Fruit fly (Drosophila melanogaster) whole organism, embryonic: ENCODE measurements around the gene CG3902.
A peak's percentile ranks its signal among the peaks of the same experiment; 100 is the strongest.

Source experiments
- ATbp ChIP-seq: fragments of 200-800 bp; sonication (Bioruptor generic); optimal IDR thresholded peaks from 2 replicates; lab custom pipeline; 2017; ENCODE audit warnings: missing biosample characterization, mild to moderate bottlenecking, missing genetic modification characterization, missing genetic modification reagents
- BEAF-32 ChIP-seq: fragments of 200-800 bp; sonication (Bioruptor generic); optimal IDR thresholded peaks from 3 replicates; lab custom pipeline; 2017; ENCODE audit warnings: missing biosample characterization, missing genetic modification characterization, mild to moderate bottlenecking, moderate library complexity, missing genetic modification reagents
- CG10366 ChIP-seq: fragments of 200-800 bp; sonication (Bioruptor generic); IDR thresholded peaks from 2 replicates; pipeline ENCODE4 v1.3.6; 2022; ENCODE audit warnings: missing biosample characterization, missing genetic modification characterization
- CG10959 ChIP-seq: fragments of 200-800 bp; sonication (Bioruptor generic); IDR thresholded peaks from 2 replicates; pipeline ENCODE4 v1.3.6; 2022; ENCODE audit warnings: missing biosample characterization, missing genetic modification characterization
- CG11247 ChIP-seq: fragments of 200-800 bp; sonication (Bioruptor generic); IDR thresholded peaks from 2 replicates; pipeline ENCODE4 v1.3.6; 2022; ENCODE audit warnings: missing biosample characterization, missing genetic modification characterization
- CG14441 ChIP-seq: fragments of 200-800 bp; sonication (Bioruptor generic); IDR thresholded peaks from 2 replicates; pipeline ENCODE4 v1.3.6; 2022; ENCODE audit warnings: missing biosample characterization, missing genetic modification characterization
- CG1602 ChIP-seq: fragments of 200-800 bp; sonication (Bioruptor generic); optimal IDR thresholded peaks from 3 replicates; lab custom pipeline; 2016; ENCODE audit warnings: missing biosample characterization, missing genetic modification characterization
- CG17186 ChIP-seq: fragments of 200-800 bp; sonication (Bioruptor generic); optimal IDR thresholded peaks from 3 replicates; lab custom pipeline; 2017; ENCODE audit warnings: missing biosample characterization, missing genetic modification reagents, missing genetic modification characterization
- CG30020 ChIP-seq: fragments of 200-800 bp; optimal IDR thresholded peaks from 2 replicates; lab custom pipeline; 2019; ENCODE audit warnings: missing biosample characterization, mild to moderate bottlenecking, missing genetic modification characterization, moderate library complexity
- CG31224 ChIP-seq: fragments of 200-800 bp; sonication (Bioruptor generic); IDR thresholded peaks from 2 replicates; pipeline ENCODE4 v1.3.6; 2022; ENCODE audit warnings: missing biosample characterization, missing genetic modification characterization
- CG6791 ChIP-seq: fragments of 200-800 bp; sonication (Bioruptor generic); IDR thresholded peaks from 3 replicates; pipeline ENCODE4 v1.3.6; 2022; ENCODE audit warnings: missing biosample characterization, missing genetic modification characterization; ENCODE audit not compliant: partially characterized antibody
- CG7839 ChIP-seq: fragments of 200-800 bp; sonication (Bioruptor generic); optimal IDR thresholded peaks from 3 replicates; lab custom pipeline; 2018; ENCODE audit warnings: missing biosample characterization, mild to moderate bottlenecking, missing genetic modification characterization, moderate library complexity
- CG9797 ChIP-seq: fragments of 200-800 bp; sonication (Bioruptor generic); optimal IDR thresholded peaks from 3 replicates; lab custom pipeline; 2018; ENCODE audit warnings: missing biosample characterization, mild to moderate bottlenecking, missing genetic modification characterization
- D ChIP-seq, 2 experiments: fragments of 200-800 bp in 1 of 2; fragments of >200 bp in 1 of 2; sonication (Bioruptor generic) in 1 of 2; optimal IDR thresholded peaks; 2 replicates in 1 of 2; 3 replicates in 1 of 2; lab custom pipeline; 2017; ENCODE audit warnings: mild to moderate bottlenecking in 1 of 2, missing biosample characterization in 1 of 2, missing genetic modification characterization in 1 of 2, missing genetic modification reagents in 1 of 2
- D19A ChIP-seq: fragments of 200-800 bp; optimal IDR thresholded peaks from 3 replicates; lab custom pipeline; 2019; ENCODE audit warnings: missing biosample characterization, mild to moderate bottlenecking, missing genetic modification characterization, moderate library complexity
- D19B ChIP-seq: fragments of 200-800 bp; sonication (Bioruptor generic); optimal IDR thresholded peaks from 2 replicates; lab custom pipeline; 2017; ENCODE audit warnings: missing biosample characterization, mild to moderate bottlenecking, missing genetic modification characterization
- Dfd ChIP-seq, 2 experiments: fragments of >200 bp; optimal IDR thresholded peaks; 2 replicates each; lab custom pipeline; 2017; ENCODE audit warnings: missing biosample characterization in 2 of 2, missing genetic modification characterization in 2 of 2
- Elba2 ChIP-seq: fragments of 200-800 bp; sonication (Bioruptor generic); optimal IDR thresholded peaks from 3 replicates; lab custom pipeline; 2016; ENCODE audit warnings: missing biosample characterization, missing genetic modification characterization
- Hmr ChIP-seq: fragments of 200-800 bp; sonication (Bioruptor generic); optimal IDR thresholded peaks from 3 replicates; lab custom pipeline; 2017; ENCODE audit warnings: mild to moderate bottlenecking, missing biosample characterization, missing genetic modification reagents, missing genetic modification characterization
- Hr78 ChIP-seq, 2 experiments: fragments of 200-800 bp in 1 of 2; fragments of >200 bp in 1 of 2; sonication (Bioruptor generic) in 1 of 2; optimal IDR thresholded peaks; 2 replicates each; lab custom pipeline; 2017 to 2019; ENCODE audit warnings: missing biosample characterization in 2 of 2, missing genetic modification characterization in 2 of 2, mild to moderate bottlenecking in 1 of 2, moderate library complexity in 1 of 2
- MESR4 ChIP-seq: fragments of 200-800 bp; sonication (Bioruptor generic); optimal IDR thresholded peaks from 2 replicates; lab custom pipeline; 2018; ENCODE audit warnings: missing biosample characterization, mild to moderate bottlenecking, missing genetic modification characterization, moderate library complexity
- Max ChIP-seq: fragments of 200-800 bp; sonication (Bioruptor generic); optimal IDR thresholded peaks from 2 replicates; lab custom pipeline; 2016; ENCODE audit warnings: missing biosample characterization, mild to moderate bottlenecking, missing genetic modification characterization
- NK7.1 ChIP-seq: fragments of 200-800 bp; sonication (Bioruptor generic); optimal IDR thresholded peaks from 3 replicates; lab custom pipeline; 2016; ENCODE audit warnings: missing biosample characterization, missing genetic modification characterization
- Ptx1 ChIP-seq: fragments of 200-800 bp; sonication (Bioruptor generic); IDR thresholded peaks from 2 replicates; pipeline ENCODE4 v1.3.6; 2022; ENCODE audit warnings: missing biosample characterization, missing genetic modification characterization
- Xbp1 ChIP-seq: fragments of 200-800 bp; sonication (Bioruptor generic); optimal IDR thresholded peaks from 3 replicates; lab custom pipeline; 2016; ENCODE audit warnings: missing biosample characterization, mild to moderate bottlenecking, missing genetic modification characterization
- ap ChIP-seq: fragments of 200-800 bp; sonication (Bioruptor generic); IDR thresholded peaks from 2 replicates; pipeline ENCODE4 v1.3.6; 2022; ENCODE audit warnings: missing biosample characterization, missing genetic modification characterization
- cas ChIP-seq: fragments of 200-800 bp; sonication (Bioruptor generic); IDR thresholded peaks from 2 replicates; pipeline ENCODE4 v1.3.6; 2022; ENCODE audit warnings: missing biosample characterization, missing genetic modification characterization
- chif ChIP-seq, 2 experiments: fragments of 200-800 bp; sonication (Bioruptor generic); optimal IDR thresholded peaks; 3 replicates each; lab custom pipeline; 2016; ENCODE audit warnings: missing biosample characterization in 2 of 2, missing genetic modification characterization in 2 of 2
- crc ChIP-seq: fragments of 200-800 bp; sonication (Bioruptor generic); optimal IDR thresholded peaks from 2 replicates; lab custom pipeline; 2016; ENCODE audit warnings: missing biosample characterization, missing genetic modification characterization
- dysf ChIP-seq: fragments of 200-800 bp; sonication (Bioruptor generic); IDR thresholded peaks from 3 replicates; pipeline ENCODE4 v1.3.6; 2022; ENCODE audit warnings: missing biosample characterization, missing genetic modification characterization
- gcm2 ChIP-seq: fragments of 200-800 bp; sonication (Bioruptor generic); optimal IDR thresholded peaks from 2 replicates; lab custom pipeline; 2016; ENCODE audit warnings: missing biosample characterization, missing genetic modification characterization
- lilli ChIP-seq: fragments of 200-800 bp; sonication (Bioruptor generic); optimal IDR thresholded peaks from 3 replicates; lab custom pipeline; 2016; ENCODE audit warnings: missing biosample characterization, missing genetic modification characterization
- lov ChIP-seq, 2 experiments: fragments of 200-800 bp in 1 of 2; fragments of >200 bp in 1 of 2; sonication (Bioruptor generic) in 1 of 2; IDR thresholded peaks in 1 of 2; optimal IDR thresholded peaks in 1 of 2; 2 replicates in 1 of 2; 3 replicates in 1 of 2; pipeline versions ENCODE4 v1.3.6 to Lab custom; 2017 to 2022; ENCODE audit warnings: missing biosample characterization in 1 of 2, missing genetic modification characterization in 1 of 2
- nerfin-1 ChIP-seq: fragments of 200-800 bp; sonication (Bioruptor generic); optimal IDR thresholded peaks from 3 replicates; lab custom pipeline; 2019; ENCODE audit warnings: missing biosample characterization, mild to moderate bottlenecking, missing genetic modification characterization, moderate library complexity
- nmo ChIP-seq: fragments of 200-800 bp; sonication (Bioruptor generic); optimal IDR thresholded peaks from 2 replicates; lab custom pipeline; 2018; ENCODE audit warnings: missing biosample characterization, mild to moderate bottlenecking, missing genetic modification characterization, moderate library complexity
- odd ChIP-seq: fragments of 200-800 bp; sonication (Bioruptor generic); optimal IDR thresholded peaks from 2 replicates; lab custom pipeline; 2017; ENCODE audit warnings: missing biosample characterization, mild to moderate bottlenecking, missing genetic modification characterization
- pzg ChIP-seq: fragments of 200-800 bp; sonication (Bioruptor generic); optimal IDR thresholded peaks from 3 replicates; lab custom pipeline; 2018; ENCODE audit warnings: missing biosample characterization, mild to moderate bottlenecking, missing genetic modification characterization, moderate library complexity
- salm ChIP-seq: fragments of 200-800 bp; sonication (Bioruptor generic); optimal IDR thresholded peaks from 2 replicates; lab custom pipeline; 2018; ENCODE audit warnings: missing biosample characterization, mild to moderate bottlenecking, missing genetic modification characterization
- sc ChIP-seq, 3 experiments: fragments of >200 bp in 2 of 3; fragments of 200-800 bp in 1 of 3; sonication (Bioruptor generic) in 1 of 3; optimal IDR thresholded peaks; 2 replicates in 2 of 3; 3 replicates in 1 of 3; lab custom pipeline; 2017; ENCODE audit warnings: mild to moderate bottlenecking in 1 of 3, missing biosample characterization in 1 of 3, missing genetic modification characterization in 1 of 3, missing genetic modification reagents in 1 of 3
- sens-2 ChIP-seq: fragments of 200-800 bp; sonication (Bioruptor generic); IDR thresholded peaks from 2 replicates; pipeline ENCODE4 v1.3.6; 2022; ENCODE audit warnings: missing biosample characterization, missing genetic modification characterization
- seq ChIP-seq: fragments of 200-800 bp; sonication (Bioruptor generic); IDR thresholded peaks from 2 replicates; pipeline ENCODE4 v1.3.6; 2022; ENCODE audit warnings: missing biosample characterization, missing genetic modification characterization
- tup ChIP-seq: fragments of 200-800 bp; sonication (Bioruptor generic); optimal IDR thresholded peaks from 2 replicates; lab custom pipeline; 2016; ENCODE audit warnings: missing biosample characterization, mild to moderate bottlenecking, missing genetic modification characterization, moderate library complexity
- vvl ChIP-seq: fragments of 200-800 bp; sonication (Bioruptor generic); IDR thresholded peaks from 2 replicates; pipeline ENCODE4 v1.3.6; 2022; ENCODE audit warnings: missing biosample characterization, missing genetic modification characterization
- wek ChIP-seq: fragments of 200-800 bp; sonication (Bioruptor generic); optimal IDR thresholded peaks from 3 replicates; lab custom pipeline; 2018; ENCODE audit warnings: missing biosample characterization, mild to moderate bottlenecking, missing genetic modification characterization, moderate library complexity
- zen ChIP-seq: fragments of 200-800 bp; sonication (Bioruptor generic); optimal IDR thresholded peaks from 3 replicates; lab custom pipeline; 2018; ENCODE audit warnings: missing biosample characterization, mild to moderate bottlenecking, missing genetic modification characterization, moderate library complexity
- zf30C ChIP-seq: fragments of 200-800 bp; sonication (Bioruptor generic); optimal IDR thresholded peaks from 3 replicates; lab custom pipeline; 2018; ENCODE audit warnings: missing biosample characterization, mild to moderate bottlenecking, missing genetic modification characterization

CG3902 gene

DNA sequence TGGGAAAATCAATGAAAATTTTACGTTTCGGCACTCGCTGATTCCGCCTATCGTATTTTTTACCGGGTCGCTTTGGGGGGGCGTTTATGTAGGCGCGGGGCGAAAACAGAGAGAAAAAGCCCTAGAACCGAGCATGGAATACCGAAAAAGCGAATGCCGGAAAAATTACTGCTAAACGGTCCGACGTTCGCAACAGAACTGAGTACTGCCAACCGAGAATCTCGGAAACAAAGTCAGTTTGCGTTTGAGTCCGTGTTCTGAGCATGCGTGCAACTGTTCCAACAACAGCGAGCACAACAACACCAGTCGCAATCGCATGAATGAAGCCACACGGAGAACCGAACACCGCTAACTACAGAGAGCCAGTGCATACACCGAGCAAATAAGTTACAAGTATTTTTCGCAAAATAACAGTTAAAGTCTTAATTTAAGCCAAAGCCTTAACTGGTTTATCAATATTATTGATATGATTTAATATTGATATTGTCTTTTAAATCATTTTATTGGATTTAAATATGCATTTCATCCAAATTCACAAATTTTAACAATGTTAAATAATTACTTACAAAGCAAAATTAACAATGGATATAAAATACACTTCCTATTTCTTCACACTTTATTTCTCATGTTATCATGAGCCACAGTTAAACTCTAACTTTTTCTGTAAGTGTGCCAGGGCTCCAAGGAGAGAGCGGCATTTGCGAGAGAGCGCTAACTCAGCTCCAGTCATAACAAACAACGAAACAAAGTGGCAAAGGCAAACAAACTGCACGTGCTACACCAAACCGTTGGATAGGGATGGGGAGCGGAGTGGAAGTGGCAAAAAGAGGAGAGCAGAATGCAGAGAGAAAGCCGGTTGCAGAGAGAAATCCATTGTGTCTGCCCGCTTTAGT is 7.6 kb downstream of the CG3902 start, which contains the start of gene CG3961 (continued):
- TF ChIP-seq ATbp (GFP tag; lab: Kevin White, UChicago) (peak; percentile 96), salm (peak; percentile 97), D19B (GFP tag; lab: Kevin White, UChicago) (peak; percentile 84), CG10366 (GFP tag; lab: Robert Waterston, UW) (peak; percentile 88), MESR4 (peak; percentile 31), zen (peak; percentile 94), vvl (GFP tag; lab: Robert Waterston, UW) (peak; percentile 94), Dfd (GFP tag; optimal IDR thresholded peaks at IDR 0.05; lab: Kevin White, UChicago) (peak in 1 of 2 experiments; percentile 85), BEAF-32 (GFP tag; lab: Kevin White, UChicago) (peak; percentile 18), nmo (peak; percentile 100), CG10959 (peak; percentile 81), Hmr (GFP tag; lab: Kevin White, UChicago) (peak; percentile 98), chif (GFP tag; optimal IDR thresholded peaks at IDR 0.05; lab: Kevin White, UChicago) (peak; percentile 85 to 94), tup (GFP tag; lab: Kevin White, UChicago) (peak; percentile 78), D19A (peak; percentile 97), CG17186 (peak; percentile 91), D (optimal IDR thresholded peaks at IDR 0.05; lab: Kevin White, UChicago) (no peak), D (GFP tag; optimal IDR thresholded peaks at IDR 0.05; lab: Kevin White, UChicago) (peak; percentile 99), Xbp1 (GFP tag; lab: Kevin White, UChicago) (peak; percentile 98), sens-2 (no peak; the same call in 1 of the 2 replicates), gcm2 (peak; percentile 79), dysf (GFP tag; lab: Robert Waterston, UW) (peak; percentile 94), CG31224 (GFP tag; lab: Robert Waterston, UW) (peak; percentile 68), nerfin-1 (tag; lab: Kevin White, UChicago) (peak; percentile 97), sc (optimal IDR thresholded peaks at IDR 0.05; lab: Kevin White, UChicago) (no peak), sc (GFP tag; optimal IDR thresholded peaks at IDR 0.05; lab: Kevin White, UChicago) (peak; percentile 99), seq (GFP tag; lab: Robert Waterston, UW) (peak; percentile 89), CG6791 (GFP tag; lab: Robert Waterston, UW) (0 out of 3 replicates have a peak, but pooled peaks have one; percentile 21), Elba2 (GFP tag; lab: Kevin White, UChicago) (no peak), Max (GFP tag; lab: Kevin White, UChicago) (peak; percentile 96), CG9797 (GFP tag; lab: Kevin White, UChicago) (peak; percentile 56), ap (GFP tag; lab: Robert Waterston, UW) (peak; percentile 83), zf30C (peak; percentile 92), lilli (GFP tag; lab: Kevin White, UChicago) (peak; percentile 92), odd (GFP tag; lab: Kevin White, UChicago) (peak; percentile 98), CG14441 (peak; percentile 82), CG7839 (peak; percentile 99), Ptx1 (peak; percentile 96), CG1602 (GFP tag; lab: Kevin White, UChicago) (peak; percentile 98), crc (GFP tag; lab: Kevin White, UChicago) (peak; percentile 62), lov (optimal IDR thresholded peaks at IDR 0.05; lab: Kevin White, UChicago) (no peak), lov (GFP tag; IDR thresholded peaks at IDR 0.05; lab: Robert Waterston, UW) (0 out of 3 replicates have a peak, but pooled peaks have one; percentile 39), NK7.1 (peak; percentile 81), Hr78 (GFP tag; optimal IDR thresholded peaks at IDR 0.05; lab: Kevin White, UChicago) (peak in 1 of 2 experiments; percentile 96), CG30020 (peak; percentile 90), wek (GFP tag; lab: Kevin White, UChicago) (peak; percentile 67), CG11247 (peak; percentile 65), pzg (GFP tag; lab: Kevin White, UChicago) (no peak), cas (GFP tag; lab: Robert Waterston, UW) (0 out of 2 replicates have a peak, but pooled peaks have one; percentile 6)
